Fruit fly (Drosophila melanogaster) whole organism, embryonic: ENCODE data around the gene SCCRO.

ENCODE experiments used
- BEAF-32 ChIP-seq: fragments of 200-800 bp; sonication (Bioruptor generic); optimal IDR thresholded peaks from 3 replicates; lab custom pipeline; 2017; ENCODE audit warnings: missing biosample characterization, missing genetic modification characterization, mild to moderate bottlenecking, moderate library complexity, missing genetic modification reagents
- Bgb ChIP-seq: fragments of 200-800 bp; sonication (Bioruptor generic); IDR thresholded peaks from 2 replicates; pipeline ENCODE4 v1.3.6; 2022; ENCODE audit warnings: missing biosample characterization, missing genetic modification characterization; ENCODE audit not compliant: partially characterized antibody
- CG10431 ChIP-seq: fragments of 200-800 bp; sonication (Bioruptor generic); optimal IDR thresholded peaks from 3 replicates; lab custom pipeline; 2018; ENCODE audit warnings: missing biosample characterization, mild to moderate bottlenecking, missing genetic modification characterization
- CG11398 ChIP-seq: fragments of 200-800 bp; sonication (Bioruptor generic); optimal IDR thresholded peaks from 2 replicates; lab custom pipeline; 2016; ENCODE audit warnings: missing biosample characterization, missing genetic modification characterization
- CG13424 ChIP-seq: fragments of 200-800 bp; sonication (Bioruptor generic); optimal IDR thresholded peaks from 2 replicates; lab custom pipeline; 2019; ENCODE audit warnings: missing biosample characterization, mild to moderate bottlenecking, missing genetic modification characterization, moderate library complexity
- CG13894 ChIP-seq: fragments of 200-800 bp; sonication (Bioruptor generic); optimal IDR thresholded peaks from 3 replicates; lab custom pipeline; 2018; ENCODE audit warnings: missing biosample characterization, mild to moderate bottlenecking, missing genetic modification characterization, moderate library complexity
- CG14441 ChIP-seq: fragments of 200-800 bp; sonication (Bioruptor generic); IDR thresholded peaks from 2 replicates; pipeline ENCODE4 v1.3.6; 2022; ENCODE audit warnings: missing biosample characterization, missing genetic modification characterization
- CG1602 ChIP-seq: fragments of 200-800 bp; sonication (Bioruptor generic); optimal IDR thresholded peaks from 3 replicates; lab custom pipeline; 2016; ENCODE audit warnings: missing biosample characterization, missing genetic modification characterization
- CG1603 ChIP-seq: fragments of 200-800 bp; sonication (Bioruptor generic); optimal IDR thresholded peaks from 2 replicates; lab custom pipeline; 2019; ENCODE audit warnings: missing biosample characterization, mild to moderate bottlenecking, missing genetic modification characterization, moderate library complexity
- CG16779 ChIP-seq: fragments of 200-800 bp; sonication (Bioruptor generic); IDR thresholded peaks from 2 replicates; pipeline ENCODE4 v1.3.6; 2022; ENCODE audit warnings: missing biosample characterization, missing genetic modification characterization
- CG3847 ChIP-seq: fragments of 200-800 bp; sonication (Bioruptor generic); IDR thresholded peaks from 2 replicates; pipeline ENCODE4 v1.3.6; 2022; ENCODE audit warnings: missing biosample characterization, missing genetic modification characterization
- CG3995 ChIP-seq: fragments of 200-800 bp; sonication (Bioruptor generic); optimal IDR thresholded peaks from 3 replicates; lab custom pipeline; 2016; ENCODE audit warnings: missing biosample characterization, missing genetic modification characterization
- CG4617 ChIP-seq: fragments of 200-800 bp; sonication (Bioruptor generic); optimal IDR thresholded peaks from 3 replicates; lab custom pipeline; 2016; ENCODE audit warnings: missing biosample characterization, missing genetic modification characterization, borderline replicate concordance
- CG4707 ChIP-seq: fragments of 200-800 bp; sonication (Bioruptor generic); optimal IDR thresholded peaks from 2 replicates; lab custom pipeline; 2018; ENCODE audit warnings: missing biosample characterization, mild to moderate bottlenecking, missing genetic modification characterization, moderate library complexity
- CG6791 ChIP-seq: fragments of 200-800 bp; sonication (Bioruptor generic); IDR thresholded peaks from 3 replicates; pipeline ENCODE4 v1.3.6; 2022; ENCODE audit warnings: missing biosample characterization, missing genetic modification characterization; ENCODE audit not compliant: partially characterized antibody
- CG7271 ChIP-seq: fragments of 200-800 bp; sonication (Bioruptor generic); optimal IDR thresholded peaks from 2 replicates; lab custom pipeline; 2018; ENCODE audit warnings: missing biosample characterization, mild to moderate bottlenecking, missing genetic modification characterization, moderate library complexity
- CG7963 ChIP-seq: fragments of 200-800 bp; sonication (Bioruptor generic); IDR thresholded peaks from 3 replicates; pipeline ENCODE4 v1.3.6; 2022; ENCODE audit warnings: missing biosample characterization, missing genetic modification characterization; ENCODE audit not compliant: partially characterized antibody
- CG8359 ChIP-seq: fragments of 200-800 bp; sonication (Bioruptor generic); optimal IDR thresholded peaks from 2 replicates; lab custom pipeline; 2017; ENCODE audit warnings: missing biosample characterization, mild to moderate bottlenecking, missing genetic modification characterization, borderline replicate concordance
- CG8924 ChIP-seq: fragments of 200-800 bp; optimal IDR thresholded peaks from 3 replicates; lab custom pipeline; 2019; ENCODE audit warnings: missing biosample characterization, mild to moderate bottlenecking, missing genetic modification characterization, moderate library complexity
- CG9817 ChIP-seq: fragments of 200-800 bp; sonication (Bioruptor generic); optimal IDR thresholded peaks from 2 replicates; lab custom pipeline; 2018; ENCODE audit warnings: missing biosample characterization, mild to moderate bottlenecking, missing genetic modification characterization, moderate library complexity
- CTCF ChIP-seq: fragments of 200-800 bp; sonication (Bioruptor generic); optimal IDR thresholded peaks from 2 replicates; lab custom pipeline; 2017; ENCODE audit warnings: missing biosample characterization, mild to moderate bottlenecking, missing genetic modification characterization, moderate library complexity
- D19B ChIP-seq: fragments of 200-800 bp; sonication (Bioruptor generic); optimal IDR thresholded peaks from 2 replicates; lab custom pipeline; 2017; ENCODE audit warnings: missing biosample characterization, mild to moderate bottlenecking, missing genetic modification characterization
- Doc3 ChIP-seq: fragments of 200-800 bp; sonication (Bioruptor generic); IDR thresholded peaks from 3 replicates; pipeline ENCODE4 v1.3.6; 2022; ENCODE audit warnings: missing biosample characterization, missing genetic modification characterization; ENCODE audit not compliant: partially characterized antibody
- Elba2 ChIP-seq: fragments of 200-800 bp; sonication (Bioruptor generic); optimal IDR thresholded peaks from 3 replicates; lab custom pipeline; 2016; ENCODE audit warnings: missing biosample characterization, missing genetic modification characterization
- Fer1 ChIP-seq: fragments of 200-800 bp; sonication (Bioruptor generic); optimal IDR thresholded peaks from 2 replicates; lab custom pipeline; 2017; ENCODE audit warnings: missing biosample characterization, mild to moderate bottlenecking, missing genetic modification characterization
- GATAe ChIP-seq: fragments of 200-800 bp; sonication (Bioruptor generic); conservative IDR thresholded peaks from 2 replicates; pipeline ENCODE4 v1.3.6; 2022; ENCODE audit warnings: missing biosample characterization, missing genetic modification characterization
- HLH4C ChIP-seq: fragments of 200-800 bp; sonication (Bioruptor generic); IDR thresholded peaks from 3 replicates; pipeline ENCODE4 v1.3.6; 2022; ENCODE audit warnings: missing biosample characterization, missing genetic modification characterization; ENCODE audit not compliant: partially characterized antibody
- Lhr ChIP-seq: fragments of 200-800 bp; sonication (Bioruptor generic); optimal IDR thresholded peaks from 3 replicates; lab custom pipeline; 2017; ENCODE audit warnings: mild to moderate bottlenecking, missing biosample characterization, missing genetic modification reagents, missing genetic modification characterization
- MESR4 ChIP-seq: fragments of 200-800 bp; sonication (Bioruptor generic); optimal IDR thresholded peaks from 2 replicates; lab custom pipeline; 2018; ENCODE audit warnings: missing biosample characterization, mild to moderate bottlenecking, missing genetic modification characterization, moderate library complexity
- Sry-δ ChIP-seq: fragments of 200-800 bp; sonication (Bioruptor generic); optimal IDR thresholded peaks from 2 replicates; lab custom pipeline; 2016; ENCODE audit warnings: missing biosample characterization, missing genetic modification characterization
- Taf1 ChIP-seq: fragments of 200-800 bp; sonication (Bioruptor generic); IDR thresholded peaks from 2 replicates; pipeline ENCODE4 v1.3.6; 2022; ENCODE audit warnings: missing biosample characterization, missing genetic modification characterization
- ara ChIP-seq: fragments of 200-800 bp; sonication (Bioruptor generic); IDR thresholded peaks from 2 replicates; pipeline ENCODE4 v1.3.6; 2022; ENCODE audit warnings: missing biosample characterization, missing genetic modification characterization
- chinmo ChIP-seq: fragments of 200-800 bp; sonication (Bioruptor generic); IDR thresholded peaks from 4 replicates; pipeline ENCODE4 v1.3.6; 2022; ENCODE audit warnings: missing biosample characterization, missing genetic modification characterization; ENCODE audit not compliant: partially characterized antibody
- exex ChIP-seq: fragments of 200-800 bp; sonication (Bioruptor generic); optimal IDR thresholded peaks from 4 replicates; lab custom pipeline; 2018; ENCODE audit warnings: missing biosample characterization, mild to moderate bottlenecking, missing genetic modification characterization, moderate library complexity
- fd96Cb ChIP-seq: fragments of 200-800 bp; sonication (Bioruptor generic); optimal IDR thresholded peaks from 2 replicates; lab custom pipeline; 2018; ENCODE audit warnings: missing biosample characterization, mild to moderate bottlenecking, missing genetic modification characterization, moderate library complexity
- gce ChIP-seq: fragments of 200-800 bp; sonication (Bioruptor generic); IDR thresholded peaks from 3 replicates; pipeline ENCODE4 v1.3.6; 2022; ENCODE audit warnings: missing biosample characterization, missing genetic modification characterization
- hb ChIP-seq: fragments of 200-800 bp; sonication (Bioruptor generic); IDR thresholded peaks from 3 replicates; pipeline ENCODE4 v1.3.6; 2022; ENCODE audit warnings: missing biosample characterization, missing genetic modification characterization; ENCODE audit not compliant: partially characterized antibody
- klu ChIP-seq: fragments of 200-800 bp; sonication (Bioruptor generic); IDR thresholded peaks from 2 replicates; pipeline ENCODE4 v1.3.6; 2022; ENCODE audit warnings: missing biosample characterization, missing genetic modification characterization
- lab ChIP-seq: fragments of 200-800 bp; sonication (Bioruptor generic); optimal IDR thresholded peaks from 3 replicates; lab custom pipeline; 2017; ENCODE audit warnings: missing biosample characterization, missing genetic modification characterization, mild to moderate bottlenecking, moderate library complexity, missing genetic modification reagents
- nerfin-2 ChIP-seq: fragments of 200-800 bp; sonication (Bioruptor generic); IDR thresholded peaks from 2 replicates; pipeline ENCODE4 v1.3.6; 2022; ENCODE audit warnings: missing biosample characterization, missing genetic modification characterization; ENCODE audit not compliant: partially characterized antibody
- onecut ChIP-seq: fragments of 200-800 bp; sonication (Bioruptor generic); IDR thresholded peaks from 2 replicates; pipeline ENCODE4 v1.3.6; 2022; ENCODE audit warnings: missing biosample characterization, missing genetic modification characterization
- pho ChIP-seq: fragments of 200-800 bp; sonication (Bioruptor generic); optimal IDR thresholded peaks from 2 replicates; lab custom pipeline; 2016; ENCODE audit warnings: missing biosample characterization, missing genetic modification characterization
- prd ChIP-seq, 3 experiments: fragments of >200 bp in 2 of 3; fragments of 200-800 bp in 1 of 3; sonication (Bioruptor generic) in 1 of 3; optimal IDR thresholded peaks in 2 of 3; IDR thresholded peaks in 1 of 3; 2 replicates in 2 of 3; 3 replicates in 1 of 3; pipeline versions ENCODE4 v1.3.6 to Lab custom; 2017 to 2022; ENCODE audit warnings: missing biosample characterization in 1 of 3, missing genetic modification characterization in 1 of 3
- sna ChIP-seq: fragments of 200-800 bp; sonication (Bioruptor generic); IDR thresholded peaks from 2 replicates; pipeline ENCODE4 v1.3.6; 2022; ENCODE audit warnings: missing biosample characterization, missing genetic modification characterization; ENCODE audit not compliant: partially characterized antibody
- tup ChIP-seq: fragments of 200-800 bp; sonication (Bioruptor generic); optimal IDR thresholded peaks from 2 replicates; lab custom pipeline; 2016; ENCODE audit warnings: missing biosample characterization, mild to moderate bottlenecking, missing genetic modification characterization, moderate library complexity

SCCRO gene

dm6 chr3L:15553993-15554644 lies 9.1 kb upstream of the SCCRO start, which contains the start of gene AGO2 (continued):
- TF ChIP-seq ara (GFP tag; lab: Robert Waterston, UW) (no peak), CG8359 (GFP tag; lab: Kevin White, UChicago) (no peak), CG7271 (tag; lab: Kevin White, UChicago) (peak; percentile 48), CG3847 (no peak), prd (optimal IDR thresholded peaks at IDR 0.05; lab: Kevin White, UChicago) (no peak), prd (GFP tag; IDR thresholded peaks at IDR 0.05; lab: Robert Waterston, UW) (0 out of 3 replicates have a peak, but pooled peaks have one; percentile 14), pho (GFP tag; lab: Kevin White, UChicago) (peak; percentile 10), CG1603 (tag; lab: Kevin White, UChicago) (peak; percentile 3), CG3995 (GFP tag; lab: Kevin White, UChicago) (no peak), BEAF-32 (peak; percentile 69), MESR4 (GFP tag; lab: Kevin White, UChicago) (peak; percentile 99), CG11398 (GFP tag; lab: Kevin White, UChicago) (peak; percentile 8), CG10431 (GFP tag; lab: Kevin White, UChicago) (peak; percentile 61), CG4617 (GFP tag; lab: Kevin White, UChicago) (peak; percentile 93)

dm6 chr3L:15562727-15563057 lies 535 bp upstream of the SCCRO start:
- TF ChIP-seq CTCF (GFP tag; lab: Kevin White, UChicago) = no peak
- TF ChIP-seq Bgb (GFP tag; lab: Robert Waterston, UW) = peak; percentile 61
- TF ChIP-seq CG4617 (GFP tag; lab: Kevin White, UChicago) = no peak
- no peak for TF ChIP-seq D19B (GFP tag; lab: Kevin White, UChicago)
- no peak; the same call in 1 of the 2 replicates for TF ChIP-seq sna (GFP tag; lab: Robert Waterston, UW)
- peak; percentile 80 for TF ChIP-seq MESR4 (GFP tag; lab: Kevin White, UChicago)
- peak; percentile 27; the same call in 1 of the 3 replicates for TF ChIP-seq Doc3 (GFP tag; lab: Robert Waterston, UW)
- peak; percentile 52; the same call in 1 of the 3 replicates for TF ChIP-seq HLH4C (GFP tag; lab: Robert Waterston, UW)
- TF ChIP-seq CG6791 (GFP tag; lab: Robert Waterston, UW) = no peak
- no peak for TF ChIP-seq CG14441 (GFP tag; lab: Robert Waterston, UW)
- 0 out of 4 replicates have a peak, but pooled peaks have one; percentile 72 for TF ChIP-seq chinmo
- TF ChIP-seq klu = no peak
- TF ChIP-seq Taf1 (GFP tag; lab: Robert Waterston, UW) = no peak
- no peak for TF ChIP-seq ara (GFP tag; lab: Robert Waterston, UW)
- TF ChIP-seq hb (GFP tag; lab: Robert Waterston, UW) = 0 out of 3 replicates have a peak, but pooled peaks have one; percentile 7
- 0 out of 3 replicates have a peak, but pooled peaks have one; percentile 6 for TF ChIP-seq gce (GFP tag; lab: Robert Waterston, UW)
- no peak for TF ChIP-seq CG16779 (GFP tag; lab: Robert Waterston, UW)
- TF ChIP-seq CG1603 (tag; lab: Kevin White, UChicago) = peak; percentile 30
- peak; percentile 50; the same call in 1 of the 3 replicates for TF ChIP-seq CG7963 (GFP tag; lab: Robert Waterston, UW)
- TF ChIP-seq Sry-δ (GFP tag; lab: Kevin White, UChicago) = peak; percentile 38
- no peak for TF ChIP-seq CG9817 (tag; lab: Kevin White, UChicago)
- TF ChIP-seq lab (GFP tag; lab: Kevin White, UChicago) = no peak
- no peak for TF ChIP-seq CG8924 (tag; lab: Kevin White, UChicago)
- TF ChIP-seq CG1602 (GFP tag; lab: Kevin White, UChicago) = no peak
- TF ChIP-seq exex = no peak
- no peak for TF ChIP-seq CG13424 (tag; lab: Kevin White, UChicago)
- no peak for TF ChIP-seq CG4707 (GFP tag; lab: Kevin White, UChicago)
- TF ChIP-seq onecut = peak; percentile 98
- peak; percentile 28; the same call in 1 of the 2 replicates for TF ChIP-seq nerfin-2 (GFP tag; lab: Robert Waterston, UW)
- no peak for TF ChIP-seq Elba2 (GFP tag; lab: Kevin White, UChicago)
- no peak for TF ChIP-seq GATAe (GFP tag; lab: Robert Waterston, UW)
- no peak for TF ChIP-seq Lhr (GFP tag; lab: Kevin White, UChicago)
- TF ChIP-seq fd96Cb (tag; lab: Kevin White, UChicago) = no peak
- TF ChIP-seq CG13894 (tag; lab: Kevin White, UChicago) = no peak
- no peak for TF ChIP-seq tup
- TF ChIP-seq Fer1 = peak; percentile 27
